Fruit fly (Drosophila melanogaster) whole organism, embryonic: ENCODE results near the gene Srr.

ENCODE experiments used
- Aef1 ChIP-seq: fragments of 200-800 bp; sonication (Bioruptor generic); IDR thresholded peaks from 3 replicates; pipeline ENCODE4 v1.3.6; 2022; ENCODE audit warnings: missing biosample characterization, missing genetic modification characterization
- Blimp-1 ChIP-seq: fragments of 200-800 bp; sonication (Bioruptor generic); optimal IDR thresholded peaks from 3 replicates; lab custom pipeline; 2018; ENCODE audit warnings: missing biosample characterization, missing genetic modification characterization, mild to moderate bottlenecking, moderate library complexity, missing genetic modification reagents
- BtbVII ChIP-seq: fragments of 200-800 bp; sonication (Bioruptor generic); optimal IDR thresholded peaks from 3 replicates; lab custom pipeline; 2017; ENCODE audit warnings: missing biosample characterization, mild to moderate bottlenecking, missing genetic modification characterization
- CG10209 ChIP-seq: fragments of 200-800 bp; sonication (Bioruptor generic); optimal IDR thresholded peaks from 3 replicates; lab custom pipeline; 2017; ENCODE audit warnings: missing biosample characterization, mild to moderate bottlenecking, missing genetic modification characterization, missing genetic modification reagents
- CG11093 ChIP-seq: fragments of 200-800 bp; sonication (Bioruptor generic); IDR thresholded peaks from 3 replicates; pipeline ENCODE4 v1.3.6; 2022; ENCODE audit warnings: missing biosample characterization, missing genetic modification characterization
- CG11723 ChIP-seq: fragments of 200-800 bp; sonication (Bioruptor generic); optimal IDR thresholded peaks from 2 replicates; lab custom pipeline; 2017; ENCODE audit warnings: missing biosample characterization, mild to moderate bottlenecking, missing genetic modification characterization
- CG14710 ChIP-seq: fragments of 200-800 bp; sonication (Bioruptor generic); optimal IDR thresholded peaks from 3 replicates; lab custom pipeline; 2019; ENCODE audit warnings: missing biosample characterization, mild to moderate bottlenecking, missing genetic modification characterization, moderate library complexity
- CG15514 ChIP-seq: fragments of 200-800 bp; sonication (Bioruptor generic); optimal IDR thresholded peaks from 3 replicates; lab custom pipeline; 2017; ENCODE audit warnings: missing biosample characterization, missing genetic modification characterization, mild to moderate bottlenecking, moderate library complexity, missing genetic modification reagents
- CG16779 ChIP-seq: fragments of 200-800 bp; sonication (Bioruptor generic); IDR thresholded peaks from 2 replicates; pipeline ENCODE4 v1.3.6; 2022; ENCODE audit warnings: missing biosample characterization, missing genetic modification characterization
- CG18011 ChIP-seq: fragments of 200-800 bp; sonication (Bioruptor generic); optimal IDR thresholded peaks from 2 replicates; lab custom pipeline; 2017; ENCODE audit warnings: missing biosample characterization, missing genetic modification characterization, mild to moderate bottlenecking, moderate library complexity, missing genotype
- CG2116 ChIP-seq: fragments of 200-800 bp; sonication (Bioruptor generic); optimal IDR thresholded peaks from 3 replicates; lab custom pipeline; 2018; ENCODE audit warnings: missing biosample characterization, mild to moderate bottlenecking, missing genetic modification characterization
- CG31365 ChIP-seq: fragments of 200-800 bp; sonication (Bioruptor generic); optimal IDR thresholded peaks from 2 replicates; lab custom pipeline; 2018; ENCODE audit warnings: missing biosample characterization, mild to moderate bottlenecking, missing genetic modification characterization
- CG42726 ChIP-seq: fragments of 200-800 bp; sonication (Bioruptor generic); IDR thresholded peaks from 2 replicates; pipeline ENCODE4 v1.3.6; 2022; ENCODE audit warnings: missing biosample characterization, missing genetic modification characterization; ENCODE audit not compliant: partially characterized antibody
- CG4424 ChIP-seq: fragments of 200-800 bp; sonication (Bioruptor generic); optimal IDR thresholded peaks from 3 replicates; lab custom pipeline; 2016; ENCODE audit warnings: missing biosample characterization, missing genetic modification characterization
- CG4730 ChIP-seq: fragments of 200-800 bp; sonication (Bioruptor generic); IDR thresholded peaks from 2 replicates; pipeline ENCODE4 v1.3.6; 2022; ENCODE audit warnings: missing biosample characterization, missing genetic modification characterization
- CG5245 ChIP-seq: fragments of 200-800 bp; sonication (Bioruptor generic); optimal IDR thresholded peaks from 3 replicates; lab custom pipeline; 2016; ENCODE audit warnings: missing biosample characterization, missing genetic modification characterization
- CG8359 ChIP-seq: fragments of 200-800 bp; sonication (Bioruptor generic); optimal IDR thresholded peaks from 2 replicates; lab custom pipeline; 2017; ENCODE audit warnings: missing biosample characterization, mild to moderate bottlenecking, missing genetic modification characterization, borderline replicate concordance
- CG8765 ChIP-seq: fragments of 200-800 bp; sonication (Bioruptor generic); IDR thresholded peaks from 2 replicates; pipeline ENCODE4 v1.3.6; 2022; ENCODE audit warnings: missing biosample characterization, missing genetic modification characterization
- Dp ChIP-seq: fragments of 200-800 bp; sonication (Bioruptor generic); optimal IDR thresholded peaks from 2 replicates; lab custom pipeline; 2018; ENCODE audit warnings: missing biosample characterization, mild to moderate bottlenecking, missing genetic modification characterization, moderate library complexity
- Drgx ChIP-seq: fragments of 200-800 bp; sonication (Bioruptor generic); IDR thresholded peaks from 2 replicates; pipeline ENCODE4 v1.3.6; 2022; ENCODE audit warnings: missing biosample characterization, missing genetic modification characterization
- E2f2 ChIP-seq: fragments of 200-800 bp; sonication (Bioruptor generic); IDR thresholded peaks from 2 replicates; pipeline ENCODE4 v1.3.6; 2022; ENCODE audit warnings: missing biosample characterization, missing genetic modification characterization
- MESR4 ChIP-seq: fragments of 200-800 bp; sonication (Bioruptor generic); optimal IDR thresholded peaks from 2 replicates; lab custom pipeline; 2018; ENCODE audit warnings: missing biosample characterization, mild to moderate bottlenecking, missing genetic modification characterization, moderate library complexity
- Meics ChIP-seq: fragments of 200-800 bp; sonication (Bioruptor generic); optimal IDR thresholded peaks from 2 replicates; lab custom pipeline; 2017; ENCODE audit warnings: missing biosample characterization, mild to moderate bottlenecking, missing genetic modification characterization
- NC2α ChIP-seq: fragments of 200-800 bp; sonication (Bioruptor generic); optimal IDR thresholded peaks from 2 replicates; lab custom pipeline; 2016; ENCODE audit warnings: missing biosample characterization, missing genetic modification characterization
- Nf-YA ChIP-seq: fragments of 200-800 bp; sonication (Bioruptor generic); IDR thresholded peaks from 2 replicates; pipeline ENCODE4 v1.3.6; 2022; ENCODE audit warnings: missing biosample characterization, missing genetic modification characterization
- Vsx1 ChIP-seq: fragments of 200-800 bp; sonication (Bioruptor generic); optimal IDR thresholded peaks from 2 replicates; lab custom pipeline; 2017; ENCODE audit warnings: missing biosample characterization, mild to moderate bottlenecking, missing genetic modification characterization, missing genetic modification reagents
- bcd ChIP-seq: fragments of 200-800 bp; sonication (Bioruptor generic); optimal IDR thresholded peaks from 2 replicates; lab custom pipeline; 2017; ENCODE audit warnings: missing biosample characterization, mild to moderate bottlenecking, missing genetic modification characterization
- crc ChIP-seq: fragments of 200-800 bp; sonication (Bioruptor generic); optimal IDR thresholded peaks from 2 replicates; lab custom pipeline; 2016; ENCODE audit warnings: missing biosample characterization, missing genetic modification characterization
- dpn ChIP-seq, 2 experiments: fragments of 200-800 bp; sonication (Bioruptor generic); optimal IDR thresholded peaks; 3 replicates each; lab custom pipeline; 2016; ENCODE audit warnings: missing biosample characterization in 2 of 2, missing genetic modification characterization in 2 of 2
- ems ChIP-seq: fragments of 200-800 bp; sonication (Bioruptor generic); optimal IDR thresholded peaks from 3 replicates; lab custom pipeline; 2016; ENCODE audit warnings: missing biosample characterization, missing genetic modification characterization
- en ChIP-seq: fragments of 200-800 bp; sonication (Bioruptor generic); optimal IDR thresholded peaks from 2 replicates; lab custom pipeline; 2016; ENCODE audit warnings: missing biosample characterization, missing genetic modification characterization
- esg ChIP-seq: fragments of 200-800 bp; sonication (Bioruptor generic); conservative IDR thresholded peaks from 2 replicates; pipeline ENCODE4 v1.3.6; 2022; ENCODE audit warnings: missing biosample characterization, missing genetic modification characterization
- eve ChIP-seq, 2 experiments: fragments of >200 bp; optimal IDR thresholded peaks; 2 replicates each; lab custom pipeline; 2017; ENCODE audit warnings: missing biosample characterization in 2 of 2, missing genetic modification characterization in 2 of 2
- exex ChIP-seq: fragments of 200-800 bp; sonication (Bioruptor generic); optimal IDR thresholded peaks from 4 replicates; lab custom pipeline; 2018; ENCODE audit warnings: missing biosample characterization, mild to moderate bottlenecking, missing genetic modification characterization, moderate library complexity
- grn ChIP-seq: fragments of 200-800 bp; sonication (Bioruptor generic); optimal IDR thresholded peaks from 3 replicates; lab custom pipeline; 2017; ENCODE audit warnings: missing biosample characterization, missing genetic modification characterization
- ind ChIP-seq: fragments of 200-800 bp; sonication (Bioruptor generic); optimal IDR thresholded peaks from 3 replicates; lab custom pipeline; 2016; ENCODE audit warnings: missing biosample characterization, missing genetic modification characterization
- jing ChIP-seq: fragments of 200-800 bp; sonication (Bioruptor generic); optimal IDR thresholded peaks from 2 replicates; lab custom pipeline; 2018; ENCODE audit warnings: missing biosample characterization, mild to moderate bottlenecking, missing genetic modification characterization
- knrl ChIP-seq: fragments of 200-800 bp; sonication (Bioruptor generic); IDR thresholded peaks from 3 replicates; pipeline ENCODE4 v1.3.6; 2022; ENCODE audit warnings: missing biosample characterization, missing genetic modification characterization; ENCODE audit not compliant: partially characterized antibody
- psq ChIP-seq: fragments of 200-800 bp; sonication (Bioruptor generic); optimal IDR thresholded peaks from 2 replicates; lab custom pipeline; 2017; ENCODE audit warnings: missing biosample characterization, missing genetic modification characterization
- pum ChIP-seq: fragments of 200-800 bp; sonication (Bioruptor generic); optimal IDR thresholded peaks from 2 replicates; lab custom pipeline; 2016; ENCODE audit warnings: missing biosample characterization, missing genetic modification characterization
- ranshi ChIP-seq: fragments of 200-800 bp; sonication (Bioruptor generic); IDR thresholded peaks from 2 replicates; pipeline ENCODE4 v1.3.6; 2022; ENCODE audit warnings: missing biosample characterization, missing genetic modification characterization
- sc ChIP-seq, 3 experiments: fragments of >200 bp in 2 of 3; fragments of 200-800 bp in 1 of 3; sonication (Bioruptor generic) in 1 of 3; optimal IDR thresholded peaks; 2 replicates in 2 of 3; 3 replicates in 1 of 3; lab custom pipeline; 2017; ENCODE audit warnings: mild to moderate bottlenecking in 1 of 3, missing biosample characterization in 1 of 3, missing genetic modification characterization in 1 of 3, missing genetic modification reagents in 1 of 3
- sens ChIP-seq: fragments of 200-800 bp; sonication (Bioruptor generic); peaks from one replicate; lab custom pipeline; 2016; ENCODE audit warnings: missing biosample characterization, missing genetic modification characterization
- sens-2 ChIP-seq: fragments of 200-800 bp; sonication (Bioruptor generic); IDR thresholded peaks from 2 replicates; pipeline ENCODE4 v1.3.6; 2022; ENCODE audit warnings: missing biosample characterization, missing genetic modification characterization
- slp2 ChIP-seq: fragments of 200-800 bp; sonication (Bioruptor generic); optimal IDR thresholded peaks from 2 replicates; lab custom pipeline; 2016; ENCODE audit warnings: missing biosample characterization, missing genetic modification characterization
- ssp ChIP-seq: fragments of 200-800 bp; sonication (Bioruptor generic); IDR thresholded peaks from 2 replicates; pipeline ENCODE4 v1.3.6; 2022; ENCODE audit warnings: missing biosample characterization, missing genetic modification characterization
- usp ChIP-seq: fragments of >200 bp; optimal IDR thresholded peaks from 2 replicates; lab custom pipeline; 2017; ENCODE audit warnings: missing biosample characterization, missing genetic modification characterization
- vnd ChIP-seq: fragments of 200-800 bp; sonication (Bioruptor generic); IDR thresholded peaks from 3 replicates; pipeline ENCODE4 v1.3.6; 2022; ENCODE audit warnings: missing biosample characterization, missing genetic modification characterization; ENCODE audit not compliant: partially characterized antibody
- zf30C ChIP-seq: fragments of 200-800 bp; sonication (Bioruptor generic); optimal IDR thresholded peaks from 3 replicates; lab custom pipeline; 2018; ENCODE audit warnings: missing biosample characterization, mild to moderate bottlenecking, missing genetic modification characterization

Gene Srr

DNA sequence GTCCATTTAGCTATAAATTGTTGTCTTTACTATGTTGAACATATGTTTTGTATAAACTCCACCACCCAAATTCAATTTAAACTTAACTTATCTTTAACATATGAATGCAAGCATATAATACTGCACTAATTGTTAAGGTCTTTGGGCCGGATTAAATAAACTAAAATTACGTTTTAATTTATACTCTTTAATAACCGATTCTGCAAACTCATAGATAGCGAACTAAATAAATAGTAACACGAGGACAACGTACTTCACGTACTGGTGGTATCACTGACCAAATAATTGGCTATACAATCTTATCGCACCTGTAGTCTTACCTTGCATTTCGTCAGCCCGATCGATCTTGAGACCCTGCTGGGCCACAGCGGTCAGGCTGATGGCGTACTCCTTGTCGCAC, 27.2 kb downstream of the Srr start:
- TF ChIP-seq Aef1 (GFP tag; lab: Robert Waterston, UW) = no peak
- TF ChIP-seq sens-2 = no peak
- no peak for TF ChIP-seq esg (GFP tag; lab: Robert Waterston, UW)
- no peak for TF ChIP-seq en (GFP tag; lab: Kevin White, UChicago)
- no peak for TF ChIP-seq pum
- no peak for TF ChIP-seq CG15514 (GFP tag; lab: Kevin White, UChicago)
- TF ChIP-seq CG2116 (GFP tag; lab: Kevin White, UChicago) = no peak
- TF ChIP-seq Blimp-1 (GFP tag; lab: Kevin White, UChicago) = no peak
- TF ChIP-seq ssp (GFP tag; lab: Robert Waterston, UW) = no peak
- TF ChIP-seq ems (GFP tag; lab: Kevin White, UChicago) = no peak
- TF ChIP-seq grn (GFP tag; lab: Kevin White, UChicago) = peak; percentile 20
- TF ChIP-seq sc (optimal IDR thresholded peaks at IDR 0.05; lab: Kevin White, UChicago) = no peak
- TF ChIP-seq sc (GFP tag; optimal IDR thresholded peaks at IDR 0.05; lab: Kevin White, UChicago) = no peak
- no peak for TF ChIP-seq CG16779 (GFP tag; lab: Robert Waterston, UW)
- TF ChIP-seq CG5245 (GFP tag; lab: Kevin White, UChicago) = no peak
- no peak for TF ChIP-seq usp (GFP tag; lab: Kevin White, UChicago)
- TF ChIP-seq psq = no peak
- TF ChIP-seq CG31365 (tag; lab: Kevin White, UChicago) = no peak
- TF ChIP-seq Vsx1 (GFP tag; lab: Kevin White, UChicago) = peak; percentile 3
- TF ChIP-seq sens (GFP tag; lab: Kevin White, UChicago) = peak; percentile 53
- TF ChIP-seq exex = peak; percentile 53

DNA sequence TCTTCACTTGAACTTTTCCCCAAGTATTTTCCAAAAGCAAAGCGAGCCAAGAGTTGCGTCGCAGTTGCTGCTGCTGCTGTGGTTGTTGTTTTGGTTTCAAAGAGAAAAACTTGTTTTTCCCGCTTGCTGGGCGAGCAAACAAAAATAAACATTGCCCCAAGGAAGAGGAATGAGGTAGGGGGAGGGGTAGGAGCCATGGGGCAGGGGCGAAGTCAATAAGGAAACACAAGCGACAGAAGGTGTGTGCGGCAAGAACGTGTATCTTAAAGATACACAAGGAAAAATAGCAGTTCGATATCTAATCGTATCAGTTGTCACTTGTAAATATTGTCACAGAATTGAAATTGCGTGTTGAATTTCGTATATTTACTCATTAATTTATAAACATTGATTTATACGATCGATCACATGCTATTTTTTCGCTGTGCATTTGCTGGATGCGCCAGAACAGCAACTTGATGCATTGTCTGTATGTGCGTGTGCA, 28.4 kb downstream of the Srr start:
- TF ChIP-seq BtbVII (peak; percentile 83), ind (GFP tag; lab: Kevin White, UChicago) (peak; percentile 48), dpn (GFP tag; optimal IDR thresholded peaks at IDR 0.05; lab: Kevin White, UChicago) (peak; percentile 11 to 66), Vsx1 (GFP tag; lab: Kevin White, UChicago) (peak; percentile 58), CG8765 (GFP tag; lab: Robert Waterston, UW) (no peak; the same call in 1 of the 2 replicates), CG10209 (GFP tag; lab: Kevin White, UChicago) (peak; percentile 79), crc (GFP tag; lab: Kevin White, UChicago) (peak; percentile 15), ranshi (GFP tag; lab: Robert Waterston, UW) (peak; percentile 57; the same call in 1 of the 2 replicates), CG11723 (peak; percentile 54), Nf-YA (0 out of 2 replicates have a peak, but pooled peaks have one; percentile 12), vnd (GFP tag; lab: Robert Waterston, UW) (no peak), CG18011 (peak; percentile 7), Drgx (peak; percentile 97), NC2α (GFP tag; lab: Kevin White, UChicago) (peak; percentile 33), grn (GFP tag; lab: Kevin White, UChicago) (peak; percentile 48), CG8359 (GFP tag; lab: Kevin White, UChicago) (peak; percentile 71), zf30C (peak; percentile 54), CG4424 (GFP tag; lab: Kevin White, UChicago) (peak; percentile 76), CG42726 (no peak), CG11093 (GFP tag; lab: Robert Waterston, UW) (peak; percentile 55; the same call in 1 of the 3 replicates), Dp (GFP tag; lab: Kevin White, UChicago) (no peak), CG4730 (GFP tag; lab: Robert Waterston, UW) (peak; percentile 49; the same call in 1 of the 2 replicates), knrl (GFP tag; lab: Robert Waterston, UW) (0 out of 3 replicates have a peak, but pooled peaks have one; percentile 14), slp2 (peak; percentile 5), MESR4 (GFP tag; lab: Kevin White, UChicago) (peak; percentile 25), bcd (GFP tag; lab: Kevin White, UChicago) (peak; percentile 53), Meics (GFP tag; lab: Kevin White, UChicago) (peak; percentile 68), CG14710 (tag; lab: Kevin White, UChicago) (peak; percentile 85), eve (GFP tag; optimal IDR thresholded peaks at IDR 0.05; lab: Kevin White, UChicago) (no peak), E2f2 (GFP tag; lab: Robert Waterston, UW) (peak; percentile 47), jing (GFP tag; lab: Kevin White, UChicago) (peak; percentile 59)
